Worm (Caenorhabditis elegans): ENCODE measurements around the gene F38B6.2.
A peak's percentile ranks its signal among the peaks of the same experiment; 100 is the strongest.

Gene F38B6.2

ce11 chrX:6698267-6698666, at the start of gene F38B6.2, which contains the start of gene F38B6.7:
F38B6.2 (plus strand) TSS chrX:6698533.
F38B6.7 (minus strand) TSS chrX:6698367.
- TF ChIP-seq nhr-237 (tag; optimal IDR thresholded peaks at IDR 0.05) (no peak), bed-3 (GFP tag; optimal IDR thresholded peaks at IDR 0.05) (no peak), ceh-39 (tag; optimal IDR thresholded peaks at IDR 0.05) (no peak), ceh-83 (GFP tag; optimal IDR thresholded peaks at IDR 0.05) (no peak), drap-1 (GFP tag; optimal IDR thresholded peaks at IDR 0.05) (no peak), nhr-76 (tag; optimal IDR thresholded peaks at IDR 0.05) (no peak), mls-2 (tag; optimal IDR thresholded peaks at IDR 0.05) (no peak), nhr-12 (tag; optimal IDR thresholded peaks at IDR 0.05) (no peak), unc-120 (tag; optimal IDR thresholded peaks at IDR 0.05; ENCODE audit: poor library complexity, severe bottlenecking) (no peak), ztf-11 (tag; optimal IDR thresholded peaks at IDR 0.05) (no peak), unc-39 (tag; optimal IDR thresholded peaks at IDR 0.05) (no peak), nhr-28 (tag; optimal IDR thresholded peaks at IDR 0.05) (no peak), flh-1 (GFP tag; optimal IDR thresholded peaks at IDR 0.05) (no peak), ceh-43 (GFP tag; optimal IDR thresholded peaks at IDR 0.05) (no peak), snpc-4 (tag; optimal IDR thresholded peaks at IDR 0.05) (no peak)

- TF ChIP-seq ceh-83 (GFP tag; optimal IDR thresholded peaks at IDR 0.05) (no peak), drap-1 (GFP tag; optimal IDR thresholded peaks at IDR 0.05) (no peak), nhr-2 (tag; optimal IDR thresholded peaks at IDR 0.05) (no peak), ceh-39 (tag; optimal IDR thresholded peaks at IDR 0.05) (no peak), pha-4 (tag; optimal IDR thresholded peaks at IDR 0.05) (no peak), M03D4.4 (tag; optimal IDR thresholded peaks at IDR 0.05) (no peak)
Observed at ce11 chrX:6649573-6649972, 48.8 kb upstream of the F38B6.2 start.

- no peak for TF ChIP-seq M03D4.4 (tag; optimal IDR thresholded peaks at IDR 0.05)
- peak; percentile 34 for TF ChIP-seq pha-4 (tag; optimal IDR thresholded peaks at IDR 0.05)
Observed at ce11 chrX:6653173-6653572, 45.2 kb upstream of the F38B6.2 start.

- no peak for TF ChIP-seq M03D4.4 (tag; optimal IDR thresholded peaks at IDR 0.05)
- TF ChIP-seq unc-39 (tag; optimal IDR thresholded peaks at IDR 0.05): no peak
- TF ChIP-seq ztf-11 (tag; optimal IDR thresholded peaks at IDR 0.05): no peak
- TF ChIP-seq flh-1 (GFP tag; optimal IDR thresholded peaks at IDR 0.05): no peak
- TF ChIP-seq ceh-39 (tag; optimal IDR thresholded peaks at IDR 0.05): no peak
- TF ChIP-seq zip-8 (tag; optimal IDR thresholded peaks at IDR 0.05): no peak
- no peak for TF ChIP-seq elt-3 (tag; optimal IDR thresholded peaks at IDR 0.05)
- no peak for TF ChIP-seq pha-4 (tag; optimal IDR thresholded peaks at IDR 0.05)
- TF ChIP-seq nhr-237 (tag; optimal IDR thresholded peaks at IDR 0.05): no peak
- no peak for TF ChIP-seq ceh-83 (GFP tag; optimal IDR thresholded peaks at IDR 0.05)
- TF ChIP-seq nhr-76 (tag; optimal IDR thresholded peaks at IDR 0.05): no peak
- no peak for TF ChIP-seq tbx-8 (GFP tag; optimal IDR thresholded peaks at IDR 0.05)
- TF ChIP-seq drap-1 (GFP tag; optimal IDR thresholded peaks at IDR 0.05): no peak
- TF ChIP-seq mls-2 (tag; optimal IDR thresholded peaks at IDR 0.05): no peak
- TF ChIP-seq sem-2 (GFP tag; optimal IDR thresholded peaks at IDR 0.05): no peak
- TF ChIP-seq mab-5 (tag; optimal IDR thresholded peaks at IDR 0.05): no peak
- TF ChIP-seq lin-32 (GFP tag; optimal IDR thresholded peaks at IDR 0.05): no peak
- no peak for TF ChIP-seq snpc-4 (tag; optimal IDR thresholded peaks at IDR 0.05)
Observed at ce11 chrX:6654139-6654538, 44.2 kb upstream of the F38B6.2 start.

- TF ChIP-seq cnd-1 (tag; optimal IDR thresholded peaks at IDR 0.05): no peak
- no peak for TF ChIP-seq ceh-43 (GFP tag; optimal IDR thresholded peaks at IDR 0.05)
- no peak for TF ChIP-seq M03D4.4 (tag; optimal IDR thresholded peaks at IDR 0.05)
- no peak for TF ChIP-seq unc-39 (tag; optimal IDR thresholded peaks at IDR 0.05)
- no peak for TF ChIP-seq ztf-11 (tag; optimal IDR thresholded peaks at IDR 0.05)
- TF ChIP-seq sptf-1 (tag; optimal IDR thresholded peaks at IDR 0.05): no peak
- TF ChIP-seq unc-120 (tag; optimal IDR thresholded peaks at IDR 0.05; ENCODE audit: poor library complexity, severe bottlenecking): no peak
- no peak for TF ChIP-seq nhr-12 (tag; optimal IDR thresholded peaks at IDR 0.05)
- TF ChIP-seq blmp-1 (tag; optimal IDR thresholded peaks at IDR 0.05): no peak
- no peak for TF ChIP-seq mep-1 (tag; optimal IDR thresholded peaks at IDR 0.05)
- no peak for TF ChIP-seq ces-1 (GFP tag; optimal IDR thresholded peaks at IDR 0.05)
- TF ChIP-seq ceh-83 (GFP tag; optimal IDR thresholded peaks at IDR 0.05): no peak
- TF ChIP-seq nhr-28 (tag; optimal IDR thresholded peaks at IDR 0.05): no peak
- TF ChIP-seq bed-3 (GFP tag; optimal IDR thresholded peaks at IDR 0.05): no peak
- TF ChIP-seq mls-2 (tag; optimal IDR thresholded peaks at IDR 0.05): no peak
- TF ChIP-seq ham-2 (GFP tag; optimal IDR thresholded peaks at IDR 0.05): no peak
- TF ChIP-seq tbx-8 (GFP tag; optimal IDR thresholded peaks at IDR 0.05): no peak
- no peak for TF ChIP-seq lin-32 (GFP tag; optimal IDR thresholded peaks at IDR 0.05)
- no peak for TF ChIP-seq nhr-76 (tag; optimal IDR thresholded peaks at IDR 0.05)
Observed at ce11 chrX:6655163-6655562, 43.2 kb upstream of the F38B6.2 start, which contains the start of gene nhr-173. nhr-173 (plus strand) TSS chrX:6655528.
